Worm (Caenorhabditis elegans) whole organism, L4 larva: ENCODE data around the gene Y37D8A.19.

Experiments
- F10B5.3 ChIP-seq: sonication (generic microtip); optimal IDR thresholded peaks from 2 replicates; lab custom pipeline; 2016; ENCODE audit warnings: mild to moderate bottlenecking, missing genetic modification characterization, missing compliant biosample characterization
- T20F7.1 ChIP-seq: fragments of 200-800 bp; sonication (Bioruptor generic); optimal IDR thresholded peaks from 2 replicates; lab custom pipeline; 2018; ENCODE audit warnings: mild to moderate bottlenecking, missing genetic modification characterization, missing compliant biosample characterization
- Y48G9A.11 ChIP-seq: fragments of 200-800 bp; sonication (Bioruptor generic); IDR thresholded peaks from 2 replicates; pipeline ENCODE4 v1.3.6; 2022; ENCODE audit warnings: missing genetic modification reagents, missing genetic modification characterization, missing compliant biosample characterization
- ZK546.5 ChIP-seq, 2 experiments: sonication (generic microtip); optimal IDR thresholded peaks; 2 replicates each; lab custom pipeline; 2017; ENCODE audit warnings: missing biosample characterization in 2 of 2, missing genetic modification characterization in 2 of 2
- attf-4 ChIP-seq: sonication (generic microtip); optimal IDR thresholded peaks from 3 replicates; lab custom pipeline; 2017; ENCODE audit warnings: missing biosample characterization, missing genetic modification characterization
- ceh-28 ChIP-seq: fragments of 150-350 bp; optimal IDR thresholded peaks from 2 replicates; lab custom pipeline; 2014; ENCODE audit warnings: missing biosample characterization, missing genetic modification reagents, missing genetic modification characterization
- ceh-44 ChIP-seq: fragments of 200-800 bp; sonication (Bioruptor generic); IDR thresholded peaks from 2 replicates; pipeline ENCODE4 v1.3.6; 2022; ENCODE audit warnings: missing genetic modification reagents, missing genetic modification characterization, missing compliant biosample characterization
- ces-1 ChIP-seq: fragments of 150-350 bp; sonication (generic microtip); optimal IDR thresholded peaks from 4 replicates; lab custom pipeline; 2014; ENCODE audit warnings: missing biosample characterization, missing genetic modification reagents, missing genetic modification characterization
- cey-2 ChIP-seq: sonication (generic microtip); optimal IDR thresholded peaks from 3 replicates; lab custom pipeline; 2017; ENCODE audit warnings: missing genetic modification characterization, mild to moderate bottlenecking, missing compliant biosample characterization, antibody characterized with exemption, borderline replicate concordance; ENCODE audit not compliant: insufficient read depth
- ctbp-1 ChIP-seq: fragments of 200-800 bp; sonication (Bioruptor generic); IDR thresholded peaks from 2 replicates; pipeline ENCODE4 v1.3.6; 2022; ENCODE audit warnings: missing genetic modification reagents, missing genetic modification characterization, missing compliant biosample characterization
- daf-16 ChIP-seq, 3 experiments: sonication (generic microtip); optimal IDR thresholded peaks; 2 replicates each; lab custom pipeline; 2016 to 2017; ENCODE audit warnings: missing genetic modification characterization in 3 of 3, missing genetic modification reagents in 3 of 3, mild to moderate bottlenecking in 2 of 3, missing compliant biosample characterization in 2 of 3, missing biosample characterization in 1 of 3, moderate library complexity in 1 of 3
- daf-19 ChIP-seq: fragments of 200-800 bp; sonication (Bioruptor generic); conservative IDR thresholded peaks from 2 replicates; pipeline ENCODE4 v1.3.6; 2022; ENCODE audit warnings: missing genetic modification characterization, missing compliant biosample characterization
- daf-8 ChIP-seq: fragments of 200-800 bp; sonication (Bioruptor generic); IDR thresholded peaks from 2 replicates; pipeline ENCODE4 v1.3.6; 2022; ENCODE audit warnings: missing genetic modification characterization, missing compliant biosample characterization
- dmd-6 ChIP-seq: fragments of 200-800 bp; sonication (Bioruptor generic); IDR thresholded peaks from 2 replicates; pipeline ENCODE4 v1.3.6; 2022; ENCODE audit warnings: missing genetic modification reagents, missing genetic modification characterization, missing compliant biosample characterization
- dmd-9 ChIP-seq: fragments of 200-800 bp; sonication (Bioruptor generic); IDR thresholded peaks from 2 replicates; pipeline ENCODE4 v1.3.6; 2022; ENCODE audit warnings: missing genetic modification reagents, missing genetic modification characterization, missing compliant biosample characterization
- duxl-1 ChIP-seq: sonication (generic microtip); optimal IDR thresholded peaks from 2 replicates; lab custom pipeline; 2016; ENCODE audit warnings: mild to moderate bottlenecking, missing genetic modification characterization, moderate library complexity, missing compliant biosample characterization; ENCODE audit not compliant: poor library complexity
- dve-1 ChIP-seq: sonication (generic microtip); optimal IDR thresholded peaks from 2 replicates; lab custom pipeline; 2017; ENCODE audit warnings: antibody characterized with exemption, mild to moderate bottlenecking, missing genetic modification characterization, missing compliant biosample characterization; ENCODE audit not compliant: insufficient read depth
- egl-27 ChIP-seq: sonication (generic microtip); optimal IDR thresholded peaks from 3 replicates; lab custom pipeline; 2017; ENCODE audit warnings: missing biosample characterization, missing genetic modification reagents, missing genetic modification characterization
- hlh-11 ChIP-seq: fragments of 200-800 bp; sonication (Bioruptor generic); optimal IDR thresholded peaks from 2 replicates; lab custom pipeline; 2018; ENCODE audit warnings: mild to moderate bottlenecking, missing genetic modification characterization, missing compliant biosample characterization
- lim-7 ChIP-seq: fragments of 200-800 bp; sonication (Bioruptor generic); IDR thresholded peaks from 2 replicates; pipeline ENCODE4 v1.3.6; 2022; ENCODE audit warnings: missing genetic modification characterization, missing compliant biosample characterization
- lin-29 ChIP-seq: fragments of 200-800 bp; sonication (Bioruptor generic); IDR thresholded peaks from 2 replicates; pipeline ENCODE4 v1.3.6; 2022; ENCODE audit warnings: missing genetic modification reagents, missing genetic modification characterization, missing compliant biosample characterization
- lin-39 ChIP-seq: fragments of 150-350 bp; optimal IDR thresholded peaks from 2 replicates; lab custom pipeline; 2014; ENCODE audit warnings: missing biosample characterization, missing genetic modification reagents, missing genetic modification characterization
- lir-3 ChIP-seq: sonication (generic microtip); optimal IDR thresholded peaks from 2 replicates; lab custom pipeline; 2016; ENCODE audit warnings: mild to moderate bottlenecking, missing genetic modification characterization, missing compliant biosample characterization
- lsy-2 ChIP-seq, 2 experiments: fragments of 150-350 bp in 1 of 2; sonication (generic microtip) in 1 of 2; optimal IDR thresholded peaks; 2 replicates each; lab custom pipeline; 2014 to 2017; ENCODE audit warnings: missing biosample characterization in 2 of 2, missing genetic modification characterization in 2 of 2
- madf-5 ChIP-seq, 2 experiments: fragments of 200-800 bp; sonication (Bioruptor generic); IDR thresholded peaks; 2 replicates each; pipeline ENCODE4 v1.3.6; 2022; ENCODE audit warnings: missing compliant biosample characterization in 2 of 2, missing genetic modification characterization in 2 of 2
- mep-1 ChIP-seq: fragments of 150-350 bp; sonication (generic microtip); optimal IDR thresholded peaks from 3 replicates; lab custom pipeline; 2014; ENCODE audit warnings: missing biosample characterization, missing genetic modification characterization
- mes-2 ChIP-seq: sonication (generic microtip); optimal IDR thresholded peaks from 2 replicates; lab custom pipeline; 2016; ENCODE audit warnings: missing genotype, mild to moderate bottlenecking, missing genetic modification characterization, missing compliant biosample characterization; ENCODE audit not compliant: poor library complexity, severe bottlenecking
- nhr-28 ChIP-seq: fragments of 150-350 bp; optimal IDR thresholded peaks from 2 replicates; lab custom pipeline; 2014; ENCODE audit warnings: missing biosample characterization, missing genetic modification characterization
- nhr-76 ChIP-seq: fragments of 150-350 bp; optimal IDR thresholded peaks from 2 replicates; lab custom pipeline; 2014; ENCODE audit warnings: missing biosample characterization, missing genetic modification characterization
- pha-4 ChIP-seq, 2 experiments: fragments of 150-350 bp in 1 of 2; fragments of 200-800 bp in 1 of 2; sonication (Bioruptor generic) in 1 of 2; IDR thresholded peaks in 1 of 2; optimal IDR thresholded peaks in 1 of 2; 2 replicates each; pipeline versions ENCODE4 v1.3.6 to Lab custom; 2014 to 2022; ENCODE audit warnings: missing genetic modification characterization in 2 of 2, missing genetic modification reagents in 2 of 2, missing biosample characterization in 1 of 2, missing compliant biosample characterization in 1 of 2
- php-3 ChIP-seq: fragments of 200-800 bp; sonication (Bioruptor generic); IDR thresholded peaks from 2 replicates; pipeline ENCODE4 v1.3.6; 2022; ENCODE audit warnings: missing genetic modification reagents, missing genetic modification characterization, missing compliant biosample characterization
- pqm-1 ChIP-seq: sonication (generic microtip); optimal IDR thresholded peaks from 2 replicates; lab custom pipeline; 2017; ENCODE audit warnings: missing biosample characterization, missing genetic modification characterization
- saeg-2 ChIP-seq: fragments of 200-800 bp; sonication (Bioruptor generic); IDR thresholded peaks from 2 replicates; pipeline ENCODE4 v1.3.6; 2022; ENCODE audit warnings: missing genetic modification reagents, missing genetic modification characterization, missing compliant biosample characterization
- set-16 ChIP-seq: fragments of 200-800 bp; sonication (Bioruptor generic); IDR thresholded peaks from 2 replicates; pipeline ENCODE4 v1.3.6; 2022; ENCODE audit warnings: missing genetic modification reagents, missing genetic modification characterization, missing compliant biosample characterization
- snpc-1.2 ChIP-seq: fragments of 200-800 bp; sonication (Bioruptor generic); IDR thresholded peaks from 2 replicates; pipeline ENCODE4 v1.3.6; 2022; ENCODE audit warnings: missing genetic modification reagents, missing genetic modification characterization, missing compliant biosample characterization
- spr-1 ChIP-seq: sonication (generic microtip); optimal IDR thresholded peaks from 2 replicates; lab custom pipeline; 2016; ENCODE audit warnings: mild to moderate bottlenecking, missing genetic modification characterization, missing compliant biosample characterization
- unc-39 ChIP-seq: sonication (generic microtip); optimal IDR thresholded peaks from 2 replicates; lab custom pipeline; 2017; ENCODE audit warnings: missing biosample characterization, missing genetic modification characterization
- unc-62 ChIP-seq, 3 experiments: fragments of 150-350 bp in 1 of 3; sonication (generic microtip); optimal IDR thresholded peaks in 2 of 3; peaks in 1 of 3; 1 replicate in 1 of 3; 2 replicates in 2 of 3; lab custom pipeline; 2014 to 2017; ENCODE audit warnings: missing biosample characterization in 3 of 3, missing genetic modification characterization in 3 of 3, missing genetic modification reagents in 3 of 3, missing genotype in 1 of 3
- vab-7 ChIP-seq: fragments of 200-800 bp; sonication (Bioruptor generic); IDR thresholded peaks from 2 replicates; pipeline ENCODE4 v1.3.6; 2022; ENCODE audit warnings: missing genetic modification reagents, missing genetic modification characterization, missing compliant biosample characterization
- zip-2 ChIP-seq: fragments of 150-350 bp; optimal IDR thresholded peaks from 2 replicates; lab custom pipeline; 2014; ENCODE audit warnings: missing biosample characterization, missing genetic modification characterization

Gene Y37D8A.19

ce11 chrIII:12906611-12907037 lies 23.0 kb upstream of the Y37D8A.19 start (continued):
- TF ChIP-seq zip-2 (tag; lab: Kevin White, UChicago): peak; percentile 1
- TF ChIP-seq lin-39: no peak
- TF ChIP-seq dmd-6 (GFP tag; lab: Robert Waterston, UW): peak; percentile 12; the same call in 1 of the 2 replicates
- no peak for TF ChIP-seq lin-29
- no peak for TF ChIP-seq daf-16 (GFP tag; optimal IDR thresholded peaks at IDR 0.05; lab: Kevin White, UChicago)
- TF ChIP-seq daf-16 (tag; optimal IDR thresholded peaks at IDR 0.05; lab: Kevin White, UChicago): peak; percentile 32
- no peak for TF ChIP-seq T20F7.1 (GFP tag; lab: Kevin White, UChicago)
- no peak for TF ChIP-seq daf-8 (GFP tag; lab: Robert Waterston, UW)
- TF ChIP-seq F10B5.3 (tag; lab: Kevin White, UChicago): peak; percentile 11
- TF ChIP-seq egl-27 (tag; lab: Kevin White, UChicago): no peak
- TF ChIP-seq ceh-44 (GFP tag; lab: Robert Waterston, UW): no peak
- peak; percentile 64 for TF ChIP-seq mep-1 (tag; lab: Kevin White, UChicago)
- peak; percentile 34 for TF ChIP-seq dve-1 (tag; lab: Kevin White, UChicago)
- 0 out of 2 replicates have a peak, but pooled peaks have one; percentile 34 for TF ChIP-seq php-3 (GFP tag; lab: Robert Waterston, UW)
- peak; percentile 64 for TF ChIP-seq spr-1 (tag; lab: Kevin White, UChicago)
- TF ChIP-seq ctbp-1 (GFP tag; lab: Robert Waterston, UW): 0 out of 2 replicates have a peak, but pooled peaks have one; percentile 34
- no peak for TF ChIP-seq Y48G9A.11 (GFP tag; lab: Robert Waterston, UW)
- no peak for TF ChIP-seq saeg-2 (GFP tag; lab: Robert Waterston, UW)
- no peak for TF ChIP-seq dmd-9 (GFP tag; lab: Robert Waterston, UW)

ce11 chrIII:12907218-12907617 lies 22.5 kb upstream of the Y37D8A.19 start:
- TF ChIP-seq ZK546.5 (tag; optimal IDR thresholded peaks at IDR 0.05; lab: Kevin White, UChicago) (no peak), vab-7 (no peak), lim-7 (GFP tag; lab: Robert Waterston, UW) (no peak), pha-4 (GFP tag; IDR thresholded peaks at IDR 0.05; lab: Robert Waterston, UW) (no peak), pha-4 (tag; optimal IDR thresholded peaks at IDR 0.05; lab: Kevin White, UChicago) (no peak), hlh-11 (no peak), php-3 (GFP tag; lab: Robert Waterston, UW) (no peak), nhr-76 (tag; lab: Kevin White, UChicago) (no peak), duxl-1 (tag; lab: Kevin White, UChicago) (no peak), daf-19 (GFP tag; lab: Robert Waterston, UW) (no peak)

ce11 chrIII:12910365-12910764 lies 19.3 kb upstream of the Y37D8A.19 start, which contains the start of gene flp-14:
Gene flp-14, plus strand, starts transcription at chrIII:12910510.
- TF ChIP-seq hlh-11 (no peak), unc-62 (GFP tag; optimal IDR thresholded peaks at IDR 0.05 in 1 of 2; lab: Kevin White, UChicago) (peak in 1 of 2 experiments; percentile 61), unc-62 (tag; optimal IDR thresholded peaks at IDR 0.05; lab: Kevin White, UChicago) (no peak), set-16 (peak; percentile 92)

- TF ChIP-seq cey-2: no peak
- no peak for TF ChIP-seq lir-3
- TF ChIP-seq ces-1: peak; percentile 18
These were observed 13.2 kb upstream of the Y37D8A.19 start for ce11 chrIII:12916459-12916858.

- TF ChIP-seq dve-1 (tag; lab: Kevin White, UChicago): peak; percentile 42
- TF ChIP-seq unc-39: no peak
- no peak for TF ChIP-seq ceh-28 (tag; lab: Kevin White, UChicago)
- TF ChIP-seq madf-5 (GFP tag; IDR thresholded peaks at IDR 0.05; lab: Robert Waterston, UW): no peak
- peak; percentile 30 for TF ChIP-seq pqm-1 (tag; lab: Kevin White, UChicago)
- TF ChIP-seq attf-4: no peak
- peak in 1 of 2 experiments; percentile 19 for TF ChIP-seq lsy-2 (tag; optimal IDR thresholded peaks at IDR 0.05; lab: Kevin White, UChicago)
- no peak for TF ChIP-seq nhr-28 (tag; lab: Kevin White, UChicago)
- TF ChIP-seq mes-2 (tag; lab: Kevin White, UChicago): peak; percentile 32
- TF ChIP-seq daf-16 (GFP tag; optimal IDR thresholded peaks at IDR 0.05; lab: Kevin White, UChicago): no peak
- TF ChIP-seq daf-16 (tag; optimal IDR thresholded peaks at IDR 0.05; lab: Kevin White, UChicago): peak; percentile 62
- no peak for TF ChIP-seq snpc-1.2 (GFP tag; lab: Robert Waterston, UW)
- TF ChIP-seq mep-1 (tag; lab: Kevin White, UChicago): peak; percentile 40
- TF ChIP-seq, all 104 proteins: peak for 6
These were observed 11.8 kb upstream of the Y37D8A.19 start for ce11 chrIII:12917852-12918251.
